Worm (Caenorhabditis elegans): ENCODE data around the gene nhr-267.

Gene nhr-267

DNA sequence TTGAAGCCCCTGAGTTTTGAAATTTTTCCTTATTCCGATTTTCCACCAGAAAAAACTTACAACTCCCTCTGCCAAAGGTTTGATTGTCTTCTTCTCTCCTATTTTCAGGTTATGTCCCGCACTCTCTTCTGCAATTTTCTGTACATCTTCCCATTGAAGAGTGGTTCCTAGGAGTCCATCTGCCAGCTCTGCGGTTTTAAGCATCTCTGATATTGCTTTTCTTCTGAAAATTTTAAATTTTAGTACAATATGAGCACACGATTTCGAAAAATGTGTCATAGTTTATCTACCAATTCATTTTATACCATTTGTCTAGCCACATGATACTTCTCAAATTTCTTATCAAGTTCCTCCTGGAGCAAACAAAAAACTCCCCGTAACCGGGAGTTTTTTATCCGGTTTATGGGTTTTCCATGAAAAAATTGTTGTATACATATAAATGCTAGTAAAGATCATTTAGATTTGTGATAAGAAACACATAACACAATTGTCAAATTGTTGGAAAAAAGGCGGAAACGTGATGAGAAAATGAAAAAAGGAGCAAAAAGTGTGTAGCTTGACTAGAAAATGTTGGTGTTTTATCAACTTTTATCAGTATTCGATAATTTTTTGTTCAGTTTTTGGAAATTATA, 24.8 kb upstream of the nhr-267 start (continued):
- TF ChIP-seq madf-9 (GFP tag; conservative IDR thresholded peaks at IDR 0.05) (no peak), nhr-28 (tag; optimal IDR thresholded peaks at IDR 0.05) (peak; percentile 71), ceh-62 (tag; optimal IDR thresholded peaks at IDR 0.05) (no peak), nhr-25 (tag; optimal IDR thresholded peaks at IDR 0.05; ENCODE audit: borderline replicate concordance, insufficient read depth) (no peak)

DNA sequence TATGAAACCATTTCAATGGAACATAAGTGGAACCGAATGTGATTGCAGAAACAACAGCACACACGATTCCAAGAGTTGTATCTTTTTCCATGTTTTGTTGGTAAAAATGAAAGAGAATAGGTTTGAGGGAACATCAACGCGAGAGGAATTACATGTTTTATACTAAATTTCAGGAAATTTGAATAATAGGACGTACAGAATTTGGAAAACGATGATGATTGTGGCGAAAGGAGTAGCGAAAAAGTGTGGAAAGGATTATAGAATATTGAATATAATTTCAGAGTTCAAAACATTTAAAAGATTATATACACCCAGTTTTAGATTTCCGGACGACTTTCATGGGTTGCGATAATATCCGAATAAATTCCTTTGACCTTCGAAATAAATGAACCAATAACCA, 22.8 kb upstream of the nhr-267 start, which contains the start of gene F49C12.6:
TSS of gene F49C12.6 (minus strand) at position 101 of the 400 bp plus-strand sequence.
- TF ChIP-seq unc-39 (tag; optimal IDR thresholded peaks at IDR 0.05) (no peak), nhr-111 (GFP tag; optimal IDR thresholded peaks at IDR 0.05) (no peak), snpc-4 (tag; optimal IDR thresholded peaks at IDR 0.05) (no peak), saeg-2 (GFP tag; IDR thresholded peaks at IDR 0.05) (no peak), ztf-11 (tag; optimal IDR thresholded peaks at IDR 0.05) (no peak), nhr-76 (tag; optimal IDR thresholded peaks at IDR 0.05) (no peak), zag-1 (tag; optimal IDR thresholded peaks at IDR 0.05) (no peak), duxl-1 (tag; optimal IDR thresholded peaks at IDR 0.05; ENCODE audit: poor library complexity) (no peak), egl-27 (tag; optimal IDR thresholded peaks at IDR 0.05) (no peak), lin-39 (tag; optimal IDR thresholded peaks at IDR 0.05) (no peak)

DNA sequence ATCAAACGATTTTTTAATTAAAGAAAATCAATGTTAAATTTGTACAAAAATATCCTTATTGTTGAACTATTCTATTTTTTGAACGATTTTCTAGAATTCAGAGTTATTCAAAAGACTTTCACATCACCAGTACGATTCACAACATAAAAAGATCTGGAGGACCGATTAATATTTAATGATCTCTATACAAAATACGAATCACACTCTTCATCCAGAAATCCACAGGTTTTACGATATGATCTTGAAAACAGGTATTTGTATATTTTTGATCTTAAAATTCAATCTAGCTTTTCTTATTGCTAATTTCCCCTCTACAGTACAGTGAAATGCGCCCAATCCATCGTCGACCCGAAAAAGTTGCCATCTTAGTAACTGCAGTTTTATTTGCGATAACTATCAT, 18.4 kb upstream of the nhr-267 start, which contains the start of gene F49C12.5:
TSS of gene F49C12.5 (plus strand) at position 301 of the 400 bp plus-strand sequence.
- TF ChIP-seq nhr-111 (GFP tag; optimal IDR thresholded peaks at IDR 0.05): no peak
- TF ChIP-seq lsy-2 (tag; optimal IDR thresholded peaks at IDR 0.05): no peak
- no peak for TF ChIP-seq dmd-9 (GFP tag; IDR thresholded peaks at IDR 0.05)
- TF ChIP-seq T26A8.4 (GFP tag; IDR thresholded peaks at IDR 0.05): no peak
- no peak for TF ChIP-seq cey-2 (tag; optimal IDR thresholded peaks at IDR 0.05; ENCODE audit: borderline replicate concordance, insufficient read depth)
- no peak for TF ChIP-seq nhr-6 (tag; optimal IDR thresholded peaks at IDR 0.05)
- TF ChIP-seq set-16 (GFP tag; IDR thresholded peaks at IDR 0.05): no peak
- no peak for TF ChIP-seq F49E8.2 (tag; optimal IDR thresholded peaks at IDR 0.05; ENCODE audit: borderline replicate concordance)
- TF ChIP-seq fkh-10 (GFP tag; optimal IDR thresholded peaks at IDR 0.05): no peak
- no peak for TF ChIP-seq lin-13 (GFP tag; optimal IDR thresholded peaks at IDR 0.05)
- TF ChIP-seq tag-97 (GFP tag; IDR thresholded peaks at IDR 0.05): no peak
- TF ChIP-seq zag-1 (tag; optimal IDR thresholded peaks at IDR 0.05): no peak
- no peak for TF ChIP-seq F10B5.3 (tag; optimal IDR thresholded peaks at IDR 0.05)
- no peak for TF ChIP-seq daf-19 (GFP tag; conservative IDR thresholded peaks at IDR 0.05)

DNA sequence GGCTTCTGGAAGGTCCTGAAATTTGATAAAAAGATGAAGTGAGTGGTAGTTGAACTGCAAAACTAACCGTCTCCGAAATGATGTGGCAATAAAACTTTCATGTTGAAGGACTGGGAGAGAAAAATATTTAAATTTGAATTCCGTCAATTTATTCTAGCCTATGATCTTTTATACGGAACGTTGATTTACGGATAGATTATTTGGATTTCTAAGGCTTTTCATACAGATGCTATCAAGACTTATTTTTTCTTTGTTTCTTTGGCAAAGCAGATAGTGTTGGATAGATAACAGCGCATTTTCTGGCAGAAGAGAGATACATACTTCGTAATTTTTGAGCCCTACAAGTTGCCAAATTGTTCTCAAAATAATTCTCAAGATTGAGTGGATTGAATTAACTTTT, 17.8 kb upstream of the nhr-267 start, which contains the start of gene F49C12.4:
TSS of gene F49C12.4 (minus strand) at position 101 of the 400 bp plus-strand sequence.
- TF ChIP-seq F49E8.2 (tag; optimal IDR thresholded peaks at IDR 0.05; ENCODE audit: borderline replicate concordance) (no peak), daf-8 (GFP tag; IDR thresholded peaks at IDR 0.05) (no peak), nhr-102 (tag; optimal IDR thresholded peaks at IDR 0.05) (no peak), fkh-10 (GFP tag; optimal IDR thresholded peaks at IDR 0.05) (no peak), gei-8 (GFP tag; optimal IDR thresholded peaks at IDR 0.05) (no peak), mxl-2 (GFP tag; conservative IDR thresholded peaks at IDR 0.05) (no peak), snpc-4 (tag; optimal IDR thresholded peaks at IDR 0.05) (no peak), cey-2 (tag; optimal IDR thresholded peaks at IDR 0.05; ENCODE audit: borderline replicate concordance, insufficient read depth) (no peak), unc-130 (GFP tag; optimal IDR thresholded peaks at IDR 0.05) (no peak), set-16 (GFP tag; IDR thresholded peaks at IDR 0.05) (no peak), nhr-48 (tag; optimal IDR thresholded peaks at IDR 0.05) (no peak), tag-97 (GFP tag; IDR thresholded peaks at IDR 0.05) (no peak), dpl-1 (GFP tag; optimal IDR thresholded peaks at IDR 0.05) (no peak), hmg-1.1 (GFP tag; IDR thresholded peaks at IDR 0.05) (no peak), nhr-77 (tag; optimal IDR thresholded peaks at IDR 0.05) (no peak), mep-1 (tag; optimal IDR thresholded peaks at IDR 0.05) (no peak), F44E2.7 (GFP tag; IDR thresholded peaks at IDR 0.05) (no peak), nhr-6 (tag; optimal IDR thresholded peaks at IDR 0.05) (no peak), spr-1 (tag; optimal IDR thresholded peaks at IDR 0.05) (no peak), rbr-2 (tag; optimal IDR thresholded peaks at IDR 0.05) (no peak)
